Fruit fly (Drosophila melanogaster) whole organism, embryonic: Measurements from ENCODE around the gene CG14036.

ENCODE experiments used
- CG11247 ChIP-seq: fragments of 200-800 bp; sonication (Bioruptor generic); IDR thresholded peaks from 2 replicates; pipeline ENCODE4 v1.3.6; 2022; ENCODE audit warnings: missing biosample characterization, missing genetic modification characterization
- CG1602 ChIP-seq: fragments of 200-800 bp; sonication (Bioruptor generic); optimal IDR thresholded peaks from 3 replicates; lab custom pipeline; 2016; ENCODE audit warnings: missing biosample characterization, missing genetic modification characterization

- TF ChIP-seq CG11247: no peak
- TF ChIP-seq CG1602 (GFP tag; lab: Kevin White, UChicago): no peak
Measured at dm6 chr2L:5095350-5095962, 40.6 kb upstream of the CG14036 start.
